Fruit fly (Drosophila melanogaster) S2 (cell line): ENCODE results near the gene CG4582.

ENCODE experiments used
- CG8478 ChIP-seq: fragments of >200 bp; optimal IDR thresholded peaks from 2 replicates; lab custom pipeline; 2018
- CTCF ChIP-seq, 2 experiments: fragments of >200 bp; optimal IDR thresholded peaks; 2 replicates each; lab custom pipeline; 2018

DNA sequence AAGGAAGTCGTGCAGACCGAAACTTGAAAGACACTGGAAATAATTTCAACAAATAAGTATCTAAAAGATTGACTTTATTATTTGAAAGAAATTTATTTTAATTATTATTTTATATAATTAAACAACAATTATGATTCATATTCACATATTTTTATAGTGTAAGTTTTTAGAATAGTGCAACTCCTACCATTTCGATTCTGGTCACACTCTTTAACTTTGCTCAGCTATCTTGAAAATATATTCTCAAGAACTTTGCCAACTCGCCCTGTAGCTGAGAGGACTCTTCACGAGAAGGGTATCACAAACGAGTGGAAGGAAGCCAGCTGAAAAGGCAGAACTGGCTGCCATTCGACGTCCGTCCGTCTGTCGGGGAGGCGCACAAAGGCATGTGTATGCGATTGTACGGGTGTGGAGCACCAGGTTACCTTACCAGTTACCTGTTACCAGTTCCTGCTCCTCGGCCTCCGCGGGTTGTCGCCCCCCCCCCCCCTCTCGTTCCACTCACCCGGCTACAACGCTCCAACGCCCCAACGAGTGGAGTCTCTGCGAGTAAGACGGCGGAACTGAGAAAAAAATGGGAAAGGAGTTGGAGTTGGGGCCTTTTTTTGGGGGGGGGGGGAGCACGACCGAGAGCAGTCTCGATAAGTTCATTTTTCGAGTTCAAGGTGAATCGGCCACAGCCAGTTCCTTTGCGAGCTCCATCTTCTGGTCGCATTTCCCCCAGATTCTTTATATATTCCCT lies 27.4 kb downstream of the CG4582 start:
- TF ChIP-seq CG8478 (no peak), CTCF (optimal IDR thresholded peaks at IDR 0.05; lab: Kevin White, UChicago) (no peak)
